Fruit fly (Drosophila melanogaster) whole organism, embryonic: ENCODE results near the gene twr.
A peak's percentile ranks its signal among the peaks of the same experiment; 100 is the strongest.

Experiments used
- Blimp-1 ChIP-seq: fragments of 200-800 bp; sonication (Bioruptor generic); optimal IDR thresholded peaks from 3 replicates; lab custom pipeline; 2018; ENCODE audit warnings: missing biosample characterization, missing genetic modification characterization, mild to moderate bottlenecking, moderate library complexity, missing genetic modification reagents
- CG13424 ChIP-seq: fragments of 200-800 bp; sonication (Bioruptor generic); optimal IDR thresholded peaks from 2 replicates; lab custom pipeline; 2019; ENCODE audit warnings: missing biosample characterization, mild to moderate bottlenecking, missing genetic modification characterization, moderate library complexity
- CG14667 ChIP-seq: fragments of 200-800 bp; sonication (Bioruptor generic); IDR thresholded peaks from 2 replicates; pipeline ENCODE4 v1.3.6; 2022; ENCODE audit warnings: missing biosample characterization, missing genetic modification characterization
- CG15011 ChIP-seq: fragments of 200-800 bp; sonication (Bioruptor generic); optimal IDR thresholded peaks from 3 replicates; lab custom pipeline; 2018; ENCODE audit warnings: missing biosample characterization, mild to moderate bottlenecking, missing genetic modification characterization
- CG1603 ChIP-seq: fragments of 200-800 bp; sonication (Bioruptor generic); optimal IDR thresholded peaks from 2 replicates; lab custom pipeline; 2019; ENCODE audit warnings: missing biosample characterization, mild to moderate bottlenecking, missing genetic modification characterization, moderate library complexity
- CG17385 ChIP-seq: fragments of 200-800 bp; sonication (Bioruptor generic); optimal IDR thresholded peaks from 3 replicates; lab custom pipeline; 2018; ENCODE audit warnings: missing biosample characterization, mild to moderate bottlenecking, missing genetic modification characterization
- CG30403 ChIP-seq: fragments of 200-800 bp; sonication (Bioruptor generic); optimal IDR thresholded peaks from 3 replicates; lab custom pipeline; 2016; ENCODE audit warnings: missing biosample characterization, missing genetic modification characterization
- CG33213 ChIP-seq: fragments of 200-800 bp; sonication (Bioruptor generic); optimal IDR thresholded peaks from 3 replicates; lab custom pipeline; 2016; ENCODE audit warnings: missing biosample characterization, missing genetic modification characterization
- CG3407 ChIP-seq: fragments of 200-800 bp; sonication (Bioruptor generic); optimal IDR thresholded peaks from 2 replicates; lab custom pipeline; 2018; ENCODE audit warnings: missing biosample characterization, mild to moderate bottlenecking, missing genetic modification characterization
- CG4404 ChIP-seq: fragments of 200-800 bp; sonication (Bioruptor generic); IDR thresholded peaks from 2 replicates; pipeline ENCODE4 v1.3.6; 2022; ENCODE audit warnings: missing biosample characterization, missing genetic modification characterization
- CG4617 ChIP-seq: fragments of 200-800 bp; sonication (Bioruptor generic); optimal IDR thresholded peaks from 3 replicates; lab custom pipeline; 2016; ENCODE audit warnings: missing biosample characterization, missing genetic modification characterization, borderline replicate concordance
- CG4707 ChIP-seq: fragments of 200-800 bp; sonication (Bioruptor generic); optimal IDR thresholded peaks from 2 replicates; lab custom pipeline; 2018; ENCODE audit warnings: missing biosample characterization, mild to moderate bottlenecking, missing genetic modification characterization, moderate library complexity
- CG6765 ChIP-seq: fragments of 200-800 bp; sonication (Bioruptor generic); optimal IDR thresholded peaks from 3 replicates; lab custom pipeline; 2017; ENCODE audit warnings: missing biosample characterization, mild to moderate bottlenecking, missing genetic modification characterization
- CG7556 ChIP-seq: fragments of 200-800 bp; sonication (Bioruptor generic); optimal IDR thresholded peaks from 2 replicates; lab custom pipeline; 2017; ENCODE audit warnings: missing biosample characterization, mild to moderate bottlenecking, missing genetic modification characterization
- CG7745 ChIP-seq: fragments of 200-800 bp; sonication (Bioruptor generic); optimal IDR thresholded peaks from 2 replicates; lab custom pipeline; 2018; ENCODE audit warnings: missing biosample characterization, mild to moderate bottlenecking, missing genetic modification characterization, moderate library complexity
- CG7963 ChIP-seq: fragments of 200-800 bp; sonication (Bioruptor generic); IDR thresholded peaks from 3 replicates; pipeline ENCODE4 v1.3.6; 2022; ENCODE audit warnings: missing biosample characterization, missing genetic modification characterization; ENCODE audit not compliant: partially characterized antibody
- CG7987 ChIP-seq: fragments of 200-800 bp; sonication (Bioruptor generic); optimal IDR thresholded peaks from 2 replicates; lab custom pipeline; 2018; ENCODE audit warnings: missing biosample characterization, mild to moderate bottlenecking, missing genetic modification characterization, moderate library complexity
- CG8388 ChIP-seq: fragments of 200-800 bp; sonication (Bioruptor generic); optimal IDR thresholded peaks from 2 replicates; lab custom pipeline; 2019; ENCODE audit warnings: missing biosample characterization, mild to moderate bottlenecking, missing genetic modification characterization, moderate library complexity
- Dll ChIP-seq: fragments of 200-800 bp; sonication (Bioruptor generic); IDR thresholded peaks from 4 replicates; pipeline ENCODE4 v1.3.6; 2022; ENCODE audit warnings: missing biosample characterization, missing genetic modification characterization; ENCODE audit not compliant: partially characterized antibody
- H15 ChIP-seq: fragments of 200-800 bp; sonication (Bioruptor generic); IDR thresholded peaks from 3 replicates; pipeline ENCODE4 v1.3.6; 2022; ENCODE audit warnings: missing biosample characterization, missing genetic modification characterization
- Hmr ChIP-seq: fragments of 200-800 bp; sonication (Bioruptor generic); optimal IDR thresholded peaks from 3 replicates; lab custom pipeline; 2017; ENCODE audit warnings: mild to moderate bottlenecking, missing biosample characterization, missing genetic modification reagents, missing genetic modification characterization
- MESR4 ChIP-seq: fragments of 200-800 bp; sonication (Bioruptor generic); optimal IDR thresholded peaks from 2 replicates; lab custom pipeline; 2018; ENCODE audit warnings: missing biosample characterization, mild to moderate bottlenecking, missing genetic modification characterization, moderate library complexity
- MTF-1 ChIP-seq: fragments of 200-800 bp; sonication (Bioruptor generic); optimal IDR thresholded peaks from 2 replicates; lab custom pipeline; 2018; ENCODE audit warnings: missing biosample characterization, mild to moderate bottlenecking, missing genetic modification characterization, borderline replicate concordance
- Med ChIP-seq: fragments of 200-800 bp; sonication (Bioruptor generic); peaks from one replicate; lab custom pipeline; 2016; ENCODE audit warnings: missing biosample characterization, missing genetic modification characterization, mild to moderate bottlenecking, inconsistent platforms, moderate library complexity
- Ssrp ChIP-seq: fragments of 200-800 bp; sonication (Bioruptor generic); optimal IDR thresholded peaks from 2 replicates; lab custom pipeline; 2018; ENCODE audit warnings: missing biosample characterization, mild to moderate bottlenecking, missing genetic modification characterization, moderate library complexity
- Stat92E ChIP-seq, 3 experiments: fragments of >200 bp in 2 of 3; fragments of 200-800 bp in 1 of 3; sonication (Bioruptor generic) in 1 of 3; optimal IDR thresholded peaks; 2 replicates each; lab custom pipeline; 2017 to 2019; ENCODE audit warnings: missing biosample characterization in 3 of 3, missing genetic modification characterization in 3 of 3, mild to moderate bottlenecking in 1 of 3, moderate library complexity in 1 of 3
- Usf ChIP-seq: fragments of 200-800 bp; sonication (Bioruptor generic); optimal IDR thresholded peaks from 2 replicates; lab custom pipeline; 2017; ENCODE audit warnings: missing genotype, missing biosample characterization, missing genetic modification characterization
- ac ChIP-seq: fragments of 200-800 bp; sonication (Bioruptor generic); optimal IDR thresholded peaks from 3 replicates; lab custom pipeline; 2017; ENCODE audit warnings: missing biosample characterization, mild to moderate bottlenecking, missing genetic modification characterization
- ato ChIP-seq: fragments of 200-800 bp; sonication (Bioruptor generic); IDR thresholded peaks from 2 replicates; pipeline ENCODE4 v1.3.6; 2022; ENCODE audit warnings: missing biosample characterization, missing genetic modification characterization; ENCODE audit not compliant: partially characterized antibody
- danr ChIP-seq: fragments of 200-800 bp; sonication (Bioruptor generic); IDR thresholded peaks from 2 replicates; pipeline ENCODE4 v1.3.6; 2022; ENCODE audit warnings: missing biosample characterization, missing genetic modification characterization
- dati ChIP-seq: fragments of 200-800 bp; sonication (Bioruptor generic); IDR thresholded peaks from 2 replicates; pipeline ENCODE4 v1.3.6; 2022; ENCODE audit warnings: missing biosample characterization, missing genetic modification characterization
- eve ChIP-seq, 2 experiments: fragments of >200 bp; optimal IDR thresholded peaks; 2 replicates each; lab custom pipeline; 2017; ENCODE audit warnings: missing biosample characterization in 2 of 2, missing genetic modification characterization in 2 of 2
- fd96Cb ChIP-seq: fragments of 200-800 bp; sonication (Bioruptor generic); optimal IDR thresholded peaks from 2 replicates; lab custom pipeline; 2018; ENCODE audit warnings: missing biosample characterization, mild to moderate bottlenecking, missing genetic modification characterization, moderate library complexity
- gem ChIP-seq: fragments of 200-800 bp; sonication (Bioruptor generic); optimal IDR thresholded peaks from 2 replicates; lab custom pipeline; 2019; ENCODE audit warnings: missing biosample characterization, mild to moderate bottlenecking, missing genetic modification characterization, moderate library complexity
- ham ChIP-seq: fragments of 200-800 bp; sonication (Bioruptor generic); IDR thresholded peaks from 2 replicates; pipeline ENCODE4 v1.3.6; 2022; ENCODE audit warnings: missing biosample characterization, missing genetic modification characterization
- hkb ChIP-seq, 2 experiments: fragments of 200-800 bp in 1 of 2; fragments of >200 bp in 1 of 2; sonication (Bioruptor generic) in 1 of 2; IDR thresholded peaks in 1 of 2; optimal IDR thresholded peaks in 1 of 2; 2 replicates each; pipeline versions ENCODE4 v1.3.6 to Lab custom; 2017 to 2022; ENCODE audit warnings: missing biosample characterization in 1 of 2, missing genetic modification characterization in 1 of 2
- jing ChIP-seq: fragments of 200-800 bp; sonication (Bioruptor generic); optimal IDR thresholded peaks from 2 replicates; lab custom pipeline; 2018; ENCODE audit warnings: missing biosample characterization, mild to moderate bottlenecking, missing genetic modification characterization
- kah ChIP-seq: fragments of 200-800 bp; sonication (Bioruptor generic); optimal IDR thresholded peaks from 2 replicates; lab custom pipeline; 2018; ENCODE audit warnings: missing biosample characterization, mild to moderate bottlenecking, missing genetic modification characterization
- otp ChIP-seq: fragments of 200-800 bp; sonication (Bioruptor generic); IDR thresholded peaks from 3 replicates; pipeline ENCODE4, ENCODE4 v1.3.6; 2022; ENCODE audit warnings: missing biosample characterization, missing genetic modification characterization
- prd ChIP-seq, 3 experiments: fragments of >200 bp in 2 of 3; fragments of 200-800 bp in 1 of 3; sonication (Bioruptor generic) in 1 of 3; optimal IDR thresholded peaks in 2 of 3; IDR thresholded peaks in 1 of 3; 2 replicates in 2 of 3; 3 replicates in 1 of 3; pipeline versions ENCODE4 v1.3.6 to Lab custom; 2017 to 2022; ENCODE audit warnings: missing biosample characterization in 1 of 3, missing genetic modification characterization in 1 of 3
- pum ChIP-seq: fragments of 200-800 bp; sonication (Bioruptor generic); optimal IDR thresholded peaks from 2 replicates; lab custom pipeline; 2016; ENCODE audit warnings: missing biosample characterization, missing genetic modification characterization
- sd ChIP-seq: fragments of 200-800 bp; sonication (Bioruptor generic); optimal IDR thresholded peaks from 3 replicates; lab custom pipeline; 2018; ENCODE audit warnings: missing biosample characterization, mild to moderate bottlenecking, missing genetic modification characterization, moderate library complexity
- sqz ChIP-seq: fragments of 200-800 bp; sonication (Bioruptor generic); optimal IDR thresholded peaks from 3 replicates; lab custom pipeline; 2018; ENCODE audit warnings: missing biosample characterization, mild to moderate bottlenecking, missing genetic modification characterization
- ssp ChIP-seq: fragments of 200-800 bp; sonication (Bioruptor generic); IDR thresholded peaks from 2 replicates; pipeline ENCODE4 v1.3.6; 2022; ENCODE audit warnings: missing biosample characterization, missing genetic modification characterization
- tin ChIP-seq: fragments of 200-800 bp; sonication (Bioruptor generic); optimal IDR thresholded peaks from 3 replicates; lab custom pipeline; 2016; ENCODE audit warnings: missing biosample characterization, missing genetic modification characterization
- tx ChIP-seq: fragments of 200-800 bp; sonication (Bioruptor generic); optimal IDR thresholded peaks from 2 replicates; lab custom pipeline; 2016; ENCODE audit warnings: missing biosample characterization, missing genetic modification characterization
- wek ChIP-seq: fragments of 200-800 bp; sonication (Bioruptor generic); optimal IDR thresholded peaks from 3 replicates; lab custom pipeline; 2018; ENCODE audit warnings: missing biosample characterization, mild to moderate bottlenecking, missing genetic modification characterization, moderate library complexity
- wor ChIP-seq: fragments of 200-800 bp; sonication (Bioruptor generic); IDR thresholded peaks from 2 replicates; pipeline ENCODE4 v1.3.6; 2022; ENCODE audit warnings: missing biosample characterization, missing genetic modification characterization

twr gene

dm6 chr3R:6665117-6665654 lies 7.5 kb downstream of the twr start (continued):
- peak; percentile 36 for TF ChIP-seq Usf (GFP tag; lab: Kevin White, UChicago)
- peak; percentile 67 for TF ChIP-seq CG1603 (tag; lab: Kevin White, UChicago)
- no peak for TF ChIP-seq ssp (GFP tag; lab: Robert Waterston, UW)
- TF ChIP-seq CG15011 (GFP tag; lab: Kevin White, UChicago) = peak; percentile 15
- TF ChIP-seq CG8388 = no peak
- peak; percentile 17 for TF ChIP-seq CG7987
- peak; percentile 39 for TF ChIP-seq CG4707 (GFP tag; lab: Kevin White, UChicago)
- no peak for TF ChIP-seq jing (GFP tag; lab: Kevin White, UChicago)
- TF ChIP-seq CG4617 (GFP tag; lab: Kevin White, UChicago) = no peak
- TF ChIP-seq prd (optimal IDR thresholded peaks at IDR 0.05; lab: Kevin White, UChicago) = no peak
- TF ChIP-seq prd (GFP tag; IDR thresholded peaks at IDR 0.05; lab: Robert Waterston, UW) = peak; percentile 33; the same call in 1 of the 3 replicates
- 0 out of 3 replicates have a peak, but pooled peaks have one; percentile 21 for TF ChIP-seq H15 (GFP tag; lab: Robert Waterston, UW)
- no peak for TF ChIP-seq CG33213 (GFP tag; lab: Kevin White, UChicago)
- no peak for TF ChIP-seq kah
- no peak for TF ChIP-seq Dll
- no peak for TF ChIP-seq gem (tag; lab: Kevin White, UChicago)
- TF ChIP-seq hkb (optimal IDR thresholded peaks at IDR 0.05; lab: Kevin White, UChicago) = no peak
- TF ChIP-seq hkb (GFP tag; IDR thresholded peaks at IDR 0.05; lab: Robert Waterston, UW) = 0 out of 2 replicates have a peak, but pooled peaks have one; percentile 41
- peak; percentile 77 for TF ChIP-seq MTF-1
- TF ChIP-seq tin (GFP tag; lab: Kevin White, UChicago) = no peak
- TF ChIP-seq otp (GFP tag; lab: Robert Waterston, UW) = peak; percentile 76; the same call in 2 of the 3 replicates
- TF ChIP-seq wor = no peak
- no peak for TF ChIP-seq sqz
- TF ChIP-seq Hmr (GFP tag; lab: Kevin White, UChicago) = no peak
- no peak for TF ChIP-seq danr (GFP tag; lab: Robert Waterston, UW)
- no peak for TF ChIP-seq MESR4 (GFP tag; lab: Kevin White, UChicago)
- TF ChIP-seq fd96Cb (tag; lab: Kevin White, UChicago) = no peak
- TF ChIP-seq CG6765 (GFP tag; lab: Kevin White, UChicago) = no peak
- peak; percentile 32; the same call in 1 of the 2 replicates for TF ChIP-seq dati (GFP tag; lab: Robert Waterston, UW)
- TF ChIP-seq CG17385 (GFP tag; lab: Kevin White, UChicago) = no peak
- no peak for TF ChIP-seq sd (tag; lab: Kevin White, UChicago)
- TF ChIP-seq ac (GFP tag; lab: Kevin White, UChicago) = peak; percentile 59
- no peak for TF ChIP-seq pum (GFP tag; lab: Kevin White, UChicago)
- no peak for TF ChIP-seq Stat92E (GFP tag; optimal IDR thresholded peaks at IDR 0.05; lab: Kevin White, UChicago)
- no peak for TF ChIP-seq CG14667 (GFP tag; lab: Robert Waterston, UW)
- TF ChIP-seq ham (GFP tag; lab: Robert Waterston, UW) = no peak
- TF ChIP-seq Blimp-1 (GFP tag; lab: Kevin White, UChicago) = peak; percentile 37
- no peak for TF ChIP-seq ato (GFP tag; lab: Robert Waterston, UW)
- peak; percentile 17 for TF ChIP-seq Med (GFP tag; lab: Kevin White, UChicago)
- no peak for TF ChIP-seq CG4404 (GFP tag; lab: Robert Waterston, UW)
- peak; percentile 80 for TF ChIP-seq CG3407 (GFP tag; lab: Kevin White, UChicago)
- TF ChIP-seq eve (GFP tag; optimal IDR thresholded peaks at IDR 0.05; lab: Kevin White, UChicago) = no peak
- TF ChIP-seq tx (GFP tag; lab: Kevin White, UChicago) = no peak
- no peak for TF ChIP-seq CG30403 (GFP tag; lab: Kevin White, UChicago)
- TF ChIP-seq CG13424 = no peak
- peak; percentile 63 for TF ChIP-seq wek (GFP tag; lab: Kevin White, UChicago)
- TF ChIP-seq CG7963 = no peak
- no peak for TF ChIP-seq CG7745 (tag; lab: Kevin White, UChicago)
- no peak for TF ChIP-seq Ssrp
- TF ChIP-seq CG7556 = no peak
